Worm (Caenorhabditis elegans) whole organism, L4/young adult: ENCODE measurements around the gene gnrr-6.

Source experiments
- W03F9.2 ChIP-seq: fragments of 150-350 bp; optimal IDR thresholded peaks from 2 replicates; lab custom pipeline; 2014; ENCODE audit warnings: missing biosample characterization, missing genetic modification characterization
- him-1 ChIP-seq: sonication (generic microtip); optimal IDR thresholded peaks from 2 replicates; lab custom pipeline; 2016; ENCODE audit warnings: missing genotype, missing genetic modification reagents, missing genetic modification characterization, missing compliant biosample characterization

- TF ChIP-seq W03F9.2 (no peak), him-1 (no peak)
These were observed 46.4 kb upstream of the gnrr-6 start for ce11 chrX:11132260-11132659.
